Worm (Caenorhabditis elegans): Measurements from ENCODE around the gene C31B8.9.

ce11 chrV:2884411-2884810 lies 28.4 kb downstream of the C31B8.9 start, which contains the start of gene sre-24:
- TF ChIP-seq unc-55 (GFP tag; optimal IDR thresholded peaks at IDR 0.05) (no peak), ceh-2 (tag; optimal IDR thresholded peaks at IDR 0.05) (no peak), dve-1 (tag; optimal IDR thresholded peaks at IDR 0.05) (no peak), Y22D7AL.16 (tag; optimal IDR thresholded peaks at IDR 0.05) (no peak), pqm-1 (tag; optimal IDR thresholded peaks at IDR 0.05) (no peak)
